Worm (Caenorhabditis elegans): ENCODE data around the gene nhr-150.

Gene nhr-150

ce11 chrV:15497731-15498130, 16.5 kb upstream of the nhr-150 start:
- TF ChIP-seq elt-2 (tag; optimal IDR thresholded peaks at IDR 0.05) (peak; percentile 77), pros-1 (tag; optimal IDR thresholded peaks at IDR 0.05) (peak; percentile 9), hlh-30 (tag; optimal IDR thresholded peaks at IDR 0.05; ENCODE audit: insufficient read depth) (peak; percentile 58), ahr-1 (tag; optimal IDR thresholded peaks at IDR 0.05) (no peak), ttx-3 (tag; optimal IDR thresholded peaks at IDR 0.05) (no peak), ceh-34 (tag; optimal IDR thresholded peaks at IDR 0.05) (peak; percentile 48), gmeb-2 (tag; optimal IDR thresholded peaks at IDR 0.05) (no peak), tbx-2 (tag; optimal IDR thresholded peaks at IDR 0.05) (peak; percentile 63), ama-1 (optimal IDR thresholded peaks at IDR 0.05) (no peak), nfya-1 (tag; optimal IDR thresholded peaks at IDR 0.05) (peak; percentile 46), pha-4 (tag; optimal IDR thresholded peaks at IDR 0.05) (no peak), rnt-1 (tag; optimal IDR thresholded peaks at IDR 0.05) (no peak), ets-4 (tag; optimal IDR thresholded peaks at IDR 0.05) (peak; percentile 15), fkh-10 (GFP tag; optimal IDR thresholded peaks at IDR 0.05) (no peak), unc-42 (tag; optimal IDR thresholded peaks at IDR 0.05) (no peak), unc-86 (tag; optimal IDR thresholded peaks at IDR 0.05) (no peak), ceh-2 (tag; optimal IDR thresholded peaks at IDR 0.05) (peak; percentile 8)

ce11 chrV:15495169-15495568, 13.9 kb upstream of the nhr-150 start, which contains the start of gene srh-219:
Gene srh-219 (plus strand): TSS chrV:15495469.
- TF ChIP-seq ceh-31 (tag; optimal IDR thresholded peaks at IDR 0.05) (no peak), hlh-13 (GFP tag; optimal IDR thresholded peaks at IDR 0.05) (no peak), K02D7.2 (tag; optimal IDR thresholded peaks at IDR 0.05) (no peak), hlh-6 (tag; optimal IDR thresholded peaks at IDR 0.05) (no peak), C38D4.7 (GFP tag; optimal IDR thresholded peaks at IDR 0.05) (no peak), pha-2 (tag; optimal IDR thresholded peaks at IDR 0.05) (no peak), madf-2 (tag; optimal IDR thresholded peaks at IDR 0.05) (no peak), ceh-9 (tag; optimal IDR thresholded peaks at IDR 0.05) (no peak), mec-3 (tag; optimal IDR thresholded peaks at IDR 0.05; ENCODE audit: borderline replicate concordance) (no peak), eyg-1 (tag; optimal IDR thresholded peaks at IDR 0.05) (no peak), pax-1 (tag; optimal IDR thresholded peaks at IDR 0.05) (no peak), pag-3 (tag; optimal IDR thresholded peaks at IDR 0.05; ENCODE audit: borderline replicate concordance) (no peak), ceh-2 (tag; optimal IDR thresholded peaks at IDR 0.05) (no peak), tbx-7 (tag; optimal IDR thresholded peaks at IDR 0.05) (no peak), syd-9 (tag; optimal IDR thresholded peaks at IDR 0.05) (no peak), lim-6 (tag; optimal IDR thresholded peaks at IDR 0.05) (no peak), ceh-48 (tag; optimal IDR thresholded peaks at IDR 0.05) (no peak), nhr-232 (tag; optimal IDR thresholded peaks at IDR 0.05) (no peak), unc-42 (tag; optimal IDR thresholded peaks at IDR 0.05) (no peak)

ce11 chrV:15493680-15494079, 12.4 kb upstream of the nhr-150 start, which contains the start of gene srh-218:
Gene srh-218 (plus strand): TSS chrV:15493980.
- TF ChIP-seq nfya-1 (tag; optimal IDR thresholded peaks at IDR 0.05) = no peak
- TF ChIP-seq lim-6 (tag; optimal IDR thresholded peaks at IDR 0.05) = no peak

ce11 chrV:15492518-15492917, 11.3 kb upstream of the nhr-150 start, which contains the start of gene str-264:
Gene str-264 (minus strand): TSS chrV:15492618.
- no peak for TF ChIP-seq pha-2 (tag; optimal IDR thresholded peaks at IDR 0.05)
- TF ChIP-seq unc-86 (tag; optimal IDR thresholded peaks at IDR 0.05) = no peak
- TF ChIP-seq K02D7.2 (tag; optimal IDR thresholded peaks at IDR 0.05) = no peak
- TF ChIP-seq C38D4.7 (GFP tag; optimal IDR thresholded peaks at IDR 0.05) = no peak

ce11 chrV:15487764-15488163, 6.5 kb upstream of the nhr-150 start, which contains the start of gene srw-21:
Gene srw-21 (plus strand): TSS chrV:15488064.
- TF ChIP-seq hlh-8 (tag; optimal IDR thresholded peaks at IDR 0.05) (no peak), unc-86 (tag; optimal IDR thresholded peaks at IDR 0.05) (no peak), ceh-14 (tag; optimal IDR thresholded peaks at IDR 0.05) (no peak), eyg-1 (tag; optimal IDR thresholded peaks at IDR 0.05) (no peak), ets-4 (tag; optimal IDR thresholded peaks at IDR 0.05) (no peak), tbx-7 (tag; optimal IDR thresholded peaks at IDR 0.05) (no peak), pat-9 (tag; optimal IDR thresholded peaks at IDR 0.05) (no peak), elt-4 (tag; optimal IDR thresholded peaks at IDR 0.05) (no peak)
